Worm (Caenorhabditis elegans): ENCODE measurements around the gene acsd-1.

acsd-1 gene

ce11 chrIII:1125494-1125893 is 9.2 kb downstream of the acsd-1 start:
- TF ChIP-seq T22C8.4 (GFP tag; IDR thresholded peaks at IDR 0.05) (peak; percentile 50; the same call in 1 of the 2 replicates), ztf-29 (GFP tag; IDR thresholded peaks at IDR 0.05) (no peak)

ce11 chrIII:1131532-1131931 is 15.3 kb downstream of the acsd-1 start:
- TF ChIP-seq ref-1 (GFP tag; conservative IDR thresholded peaks at IDR 0.05) (no peak), ztf-23 (GFP tag; IDR thresholded peaks at IDR 0.05) (no peak), tab-1 (GFP tag; IDR thresholded peaks at IDR 0.05) (no peak), T22C8.4 (GFP tag; IDR thresholded peaks at IDR 0.05) (no peak), klf-2 (GFP tag; conservative IDR thresholded peaks at IDR 0.05) (no peak), med-1 (GFP tag; optimal IDR thresholded peaks at IDR 0.05; ENCODE audit: insufficient read depth) (no peak), ztf-29 (GFP tag; IDR thresholded peaks at IDR 0.05) (no peak), cog-1 (tag; optimal IDR thresholded peaks at IDR 0.05) (no peak), flt-1 (GFP tag; IDR thresholded peaks at IDR 0.05) (no peak)

ce11 chrIII:1135925-1136324 is 19.7 kb downstream of the acsd-1 start, which contains the start of gene lgc-46:
Gene lgc-46, minus strand, starts transcription at chrIII:1136025.
- TF ChIP-seq tab-1 (GFP tag; IDR thresholded peaks at IDR 0.05) = no peak
- no peak for TF ChIP-seq klf-2 (GFP tag; conservative IDR thresholded peaks at IDR 0.05)
- TF ChIP-seq ref-1 (GFP tag; conservative IDR thresholded peaks at IDR 0.05) = no peak
- no peak for TF ChIP-seq med-1 (GFP tag; optimal IDR thresholded peaks at IDR 0.05; ENCODE audit: insufficient read depth)
- no peak for TF ChIP-seq flt-1 (GFP tag; IDR thresholded peaks at IDR 0.05)
- no peak for TF ChIP-seq T22C8.4 (GFP tag; IDR thresholded peaks at IDR 0.05)
- no peak for TF ChIP-seq cog-1 (tag; optimal IDR thresholded peaks at IDR 0.05)
- TF ChIP-seq ztf-29 (GFP tag; IDR thresholded peaks at IDR 0.05) = no peak
- TF ChIP-seq ztf-23 (GFP tag; IDR thresholded peaks at IDR 0.05) = no peak

- TF ChIP-seq klf-2 (GFP tag; conservative IDR thresholded peaks at IDR 0.05) = no peak
- no peak for TF ChIP-seq ztf-29 (GFP tag; IDR thresholded peaks at IDR 0.05)
- no peak for TF ChIP-seq ztf-23 (GFP tag; IDR thresholded peaks at IDR 0.05)
- no peak for TF ChIP-seq cog-1 (tag; optimal IDR thresholded peaks at IDR 0.05)
- no peak for TF ChIP-seq flt-1 (GFP tag; IDR thresholded peaks at IDR 0.05)
- TF ChIP-seq T22C8.4 (GFP tag; IDR thresholded peaks at IDR 0.05) = no peak
- TF ChIP-seq med-1 (GFP tag; optimal IDR thresholded peaks at IDR 0.05; ENCODE audit: insufficient read depth) = no peak
- TF ChIP-seq ref-1 (GFP tag; conservative IDR thresholded peaks at IDR 0.05) = no peak
- no peak for TF ChIP-seq tab-1 (GFP tag; IDR thresholded peaks at IDR 0.05)
Observed at ce11 chrIII:1136827-1137378, 20.6 kb downstream of the acsd-1 start.

ce11 chrIII:1142798-1143197 is 26.5 kb downstream of the acsd-1 start, which contains the start of gene smr-1:
Gene smr-1, plus strand, starts transcription at chrIII:1143172.
- TF ChIP-seq klf-2 (GFP tag; conservative IDR thresholded peaks at IDR 0.05) = 0 out of 2 replicates have a peak, but pooled peaks have one; percentile 53
- peak; percentile 40; the same call in 1 of the 2 replicates for TF ChIP-seq T22C8.4 (GFP tag; IDR thresholded peaks at IDR 0.05)
- no peak for TF ChIP-seq cog-1 (tag; optimal IDR thresholded peaks at IDR 0.05)
- peak; percentile 78 for TF ChIP-seq ztf-23 (GFP tag; IDR thresholded peaks at IDR 0.05)
- no peak for TF ChIP-seq ref-1 (GFP tag; conservative IDR thresholded peaks at IDR 0.05)
- TF ChIP-seq med-1 (GFP tag; optimal IDR thresholded peaks at IDR 0.05; ENCODE audit: insufficient read depth) = peak; percentile 35
- TF ChIP-seq ztf-29 (GFP tag; IDR thresholded peaks at IDR 0.05) = no peak
- TF ChIP-seq tab-1 (GFP tag; IDR thresholded peaks at IDR 0.05) = peak; percentile 40; the same call in 1 of the 2 replicates
- TF ChIP-seq flt-1 (GFP tag; IDR thresholded peaks at IDR 0.05) = 0 out of 2 replicates have a peak, but pooled peaks have one; percentile 51

ce11 chrIII:1144816-1145215 is 28.6 kb downstream of the acsd-1 start:
- TF ChIP-seq cog-1 (tag; optimal IDR thresholded peaks at IDR 0.05) = no peak
- TF ChIP-seq klf-2 (GFP tag; conservative IDR thresholded peaks at IDR 0.05) = no peak
- no peak for TF ChIP-seq ztf-23 (GFP tag; IDR thresholded peaks at IDR 0.05)
- no peak for TF ChIP-seq tab-1 (GFP tag; IDR thresholded peaks at IDR 0.05)
- TF ChIP-seq flt-1 (GFP tag; IDR thresholded peaks at IDR 0.05) = no peak
- no peak for TF ChIP-seq med-1 (GFP tag; optimal IDR thresholded peaks at IDR 0.05; ENCODE audit: insufficient read depth)
- no peak for TF ChIP-seq ref-1 (GFP tag; conservative IDR thresholded peaks at IDR 0.05)
- TF ChIP-seq T22C8.4 (GFP tag; IDR thresholded peaks at IDR 0.05) = no peak
- no peak for TF ChIP-seq ztf-29 (GFP tag; IDR thresholded peaks at IDR 0.05)

- TF ChIP-seq flt-1 (GFP tag; IDR thresholded peaks at IDR 0.05) (no peak), ztf-29 (GFP tag; IDR thresholded peaks at IDR 0.05) (no peak), ztf-23 (GFP tag; IDR thresholded peaks at IDR 0.05) (no peak), klf-2 (GFP tag; conservative IDR thresholded peaks at IDR 0.05) (no peak), ref-1 (GFP tag; conservative IDR thresholded peaks at IDR 0.05) (no peak), tab-1 (GFP tag; IDR thresholded peaks at IDR 0.05) (no peak), T22C8.4 (GFP tag; IDR thresholded peaks at IDR 0.05) (no peak), cog-1 (tag; optimal IDR thresholded peaks at IDR 0.05) (no peak)
Observed at ce11 chrIII:1147863-1148262, 31.6 kb downstream of the acsd-1 start.

ce11 chrIII:1149472-1149871 is 33.2 kb downstream of the acsd-1 start:
- TF ChIP-seq klf-2 (GFP tag; conservative IDR thresholded peaks at IDR 0.05) = no peak
- TF ChIP-seq ztf-29 (GFP tag; IDR thresholded peaks at IDR 0.05) = no peak
- TF ChIP-seq T22C8.4 (GFP tag; IDR thresholded peaks at IDR 0.05) = no peak
- no peak for TF ChIP-seq ztf-23 (GFP tag; IDR thresholded peaks at IDR 0.05)
- TF ChIP-seq tab-1 (GFP tag; IDR thresholded peaks at IDR 0.05) = no peak
- TF ChIP-seq ref-1 (GFP tag; conservative IDR thresholded peaks at IDR 0.05) = no peak

ce11 chrIII:1151680-1152079 is 35.4 kb downstream of the acsd-1 start, which contains the start of gene cdh-12:
Gene cdh-12, plus strand, starts transcription at chrIII:1152044.
- TF ChIP-seq ztf-29 (GFP tag; IDR thresholded peaks at IDR 0.05) = no peak
- TF ChIP-seq flt-1 (GFP tag; IDR thresholded peaks at IDR 0.05) = no peak
- TF ChIP-seq ztf-23 (GFP tag; IDR thresholded peaks at IDR 0.05) = no peak
- no peak for TF ChIP-seq cog-1 (tag; optimal IDR thresholded peaks at IDR 0.05)
- no peak for TF ChIP-seq med-1 (GFP tag; optimal IDR thresholded peaks at IDR 0.05; ENCODE audit: insufficient read depth)
- TF ChIP-seq tab-1 (GFP tag; IDR thresholded peaks at IDR 0.05) = no peak
- TF ChIP-seq ref-1 (GFP tag; conservative IDR thresholded peaks at IDR 0.05) = no peak
- no peak for TF ChIP-seq klf-2 (GFP tag; conservative IDR thresholded peaks at IDR 0.05)
- no peak for TF ChIP-seq T22C8.4 (GFP tag; IDR thresholded peaks at IDR 0.05)

ce11 chrIII:1161946-1162345 is 45.7 kb downstream of the acsd-1 start:
- no peak for TF ChIP-seq flt-1 (GFP tag; IDR thresholded peaks at IDR 0.05)
- no peak for TF ChIP-seq ztf-23 (GFP tag; IDR thresholded peaks at IDR 0.05)
- TF ChIP-seq med-1 (GFP tag; optimal IDR thresholded peaks at IDR 0.05; ENCODE audit: insufficient read depth) = no peak
- TF ChIP-seq cog-1 (tag; optimal IDR thresholded peaks at IDR 0.05) = no peak
- TF ChIP-seq tab-1 (GFP tag; IDR thresholded peaks at IDR 0.05) = no peak
- TF ChIP-seq ztf-29 (GFP tag; IDR thresholded peaks at IDR 0.05) = no peak
- TF ChIP-seq ref-1 (GFP tag; conservative IDR thresholded peaks at IDR 0.05) = no peak
- no peak for TF ChIP-seq klf-2 (GFP tag; conservative IDR thresholded peaks at IDR 0.05)

All from whole organism, midembryonic.